Fruit fly (Drosophila melanogaster) whole organism, wandering third instar larva: ENCODE data around the gene ncm.

ENCODE experiments used
- Myc ChIP-seq: fragments of >200 bp; optimal IDR thresholded peaks from 2 replicates; lab custom pipeline; 2017
- N ChIP-seq: fragments of >200 bp; optimal IDR thresholded peaks from 2 replicates; lab custom pipeline; 2018; ENCODE audit warnings: missing biosample characterization, missing external identifiers, missing genetic modification characterization
- dmrt93B ChIP-seq: fragments of 200-800 bp; sonication (Bioruptor generic); optimal IDR thresholded peaks from 2 replicates; lab custom pipeline; 2018; ENCODE audit warnings: missing biosample characterization, mild to moderate bottlenecking, missing genetic modification characterization
- foxo ChIP-seq, 2 experiments: fragments of 200-800 bp; sonication (Bioruptor generic); optimal IDR thresholded peaks; 2 replicates in 1 of 2; 3 replicates in 1 of 2; lab custom pipeline; 2016 to 2017; ENCODE audit warnings: missing biosample characterization in 2 of 2, missing genetic modification characterization in 2 of 2
- h ChIP-seq: fragments of 200-800 bp; sonication (Bioruptor generic); optimal IDR thresholded peaks from 3 replicates; lab custom pipeline; 2016; ENCODE audit warnings: missing biosample characterization, mild to moderate bottlenecking, missing genetic modification characterization
- pan ChIP-seq: fragments of >200 bp; optimal IDR thresholded peaks from 2 replicates; lab custom pipeline; 2017
- rgr ChIP-seq: fragments of 200-800 bp; sonication (Bioruptor generic); optimal IDR thresholded peaks from 3 replicates; lab custom pipeline; 2016; ENCODE audit warnings: missing biosample characterization, mild to moderate bottlenecking, missing genetic modification characterization

- TF ChIP-seq dmrt93B (GFP tag; lab: Kevin White, UChicago) (no peak), N (no peak), Myc (peak; percentile 34), pan (lab: Kevin White, UChicago) (no peak), h (GFP tag; lab: Kevin White, UChicago) (no peak), rgr (GFP tag; lab: Kevin White, UChicago) (no peak), foxo (GFP tag; optimal IDR thresholded peaks at IDR 0.05; lab: Kevin White, UChicago) (no peak)
Observed at dm6 chr2L:18448639-18449430, at the start of gene ncm.
